Worm (Caenorhabditis elegans): ENCODE data around the gene pisy-1.

- no peak for TF ChIP-seq ama-1 (optimal IDR thresholded peaks at IDR 0.05)
- TF ChIP-seq nhr-237 (tag; optimal IDR thresholded peaks at IDR 0.05), result no peak
- TF ChIP-seq unc-62 (GFP tag; optimal IDR thresholded peaks at IDR 0.05 in 1 of 2), result no peak
- TF ChIP-seq unc-62 (tag; optimal IDR thresholded peaks at IDR 0.05), result no peak
- TF ChIP-seq ces-1 (GFP tag; optimal IDR thresholded peaks at IDR 0.05), result no peak
- no peak for TF ChIP-seq php-3 (GFP tag; IDR thresholded peaks at IDR 0.05)
- TF ChIP-seq spr-1 (tag; optimal IDR thresholded peaks at IDR 0.05), result no peak
- TF ChIP-seq lin-39 (tag; optimal IDR thresholded peaks at IDR 0.05), result no peak
These were observed 1.2 kb upstream of the pisy-1 start for ce11 chrII:12739306-12739705.
